Worm (Caenorhabditis elegans): Measurements from ENCODE around the gene F58G1.3.

DNA sequence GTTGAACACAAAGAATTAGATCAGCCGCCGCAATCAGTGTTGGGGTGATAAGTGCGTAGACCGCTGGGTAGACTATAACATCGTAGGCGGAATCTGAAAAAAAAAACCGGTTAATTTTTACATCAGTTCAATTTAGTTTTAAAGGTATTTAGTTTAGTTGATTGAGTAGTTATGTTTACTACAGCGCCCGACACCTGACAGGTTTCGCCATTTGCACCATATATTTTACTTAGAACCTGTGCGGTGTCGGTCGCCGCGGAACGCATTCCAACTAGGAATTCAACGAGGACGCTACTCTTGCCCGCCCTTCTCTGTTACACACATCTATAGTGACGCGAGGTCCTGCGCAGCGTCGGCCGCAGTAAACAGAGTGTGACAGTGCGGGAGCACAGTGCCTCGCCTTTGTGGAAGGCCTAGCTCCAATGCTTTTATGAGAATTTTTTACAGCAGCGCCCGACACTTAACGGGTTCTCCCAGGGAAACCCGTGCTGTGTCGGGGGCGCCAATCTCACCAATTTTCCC is 40.4 kb upstream of the F58G1.3 start:
- no peak for TF ChIP-seq egl-27 (tag; optimal IDR thresholded peaks at IDR 0.05)
- TF ChIP-seq ama-1 (optimal IDR thresholded peaks at IDR 0.05), result no peak
- no peak for TF ChIP-seq elt-3 (tag; optimal IDR thresholded peaks at IDR 0.05)
- TF ChIP-seq dmd-4 (tag; optimal IDR thresholded peaks at IDR 0.05), result no peak
- no peak for TF ChIP-seq lsy-2 (tag; optimal IDR thresholded peaks at IDR 0.05)
- no peak for TF ChIP-seq unc-62 (GFP tag; optimal IDR thresholded peaks at IDR 0.05)
- TF ChIP-seq snpc-4 (tag; optimal IDR thresholded peaks at IDR 0.05), result peak; percentile 63
- no peak for TF ChIP-seq lin-13 (GFP tag; optimal IDR thresholded peaks at IDR 0.05)
- TF ChIP-seq nhr-77 (tag; optimal IDR thresholded peaks at IDR 0.05), result no peak
- no peak for TF ChIP-seq unc-39 (tag; optimal IDR thresholded peaks at IDR 0.05)
- no peak for TF ChIP-seq unc-55 (GFP tag; optimal IDR thresholded peaks at IDR 0.05)
- TF ChIP-seq aly-2 (tag; optimal IDR thresholded peaks at IDR 0.05), result no peak
- TF ChIP-seq alr-1 (tag; optimal IDR thresholded peaks at IDR 0.05), result no peak

Measured in whole organism, L2 larva.